Worm (Caenorhabditis elegans) whole organism, early embryonic: ENCODE results near the gene Y50E8A.2.

Experiments
- F13C5.2 ChIP-seq: sonication (generic microtip); optimal IDR thresholded peaks from 2 replicates; lab custom pipeline; 2017; ENCODE audit warnings: mild to moderate bottlenecking, missing genetic modification characterization, inconsistent platforms, missing compliant biosample characterization
- aly-1 ChIP-seq: sonication (generic microtip); optimal IDR thresholded peaks from 2 replicates; lab custom pipeline; 2016; ENCODE audit warnings: missing genetic modification characterization, missing compliant biosample characterization
- ama-1 ChIP-seq: fragments of 150-350 bp; optimal IDR thresholded peaks from 2 replicates; lab custom pipeline; 2014
- ceh-36 ChIP-seq: sonication (generic microtip); optimal IDR thresholded peaks from 2 replicates; lab custom pipeline; 2016; ENCODE audit warnings: missing genetic modification characterization, inconsistent platforms, missing compliant biosample characterization
- pes-1 ChIP-seq: fragments of 200-800 bp; sonication (Bioruptor generic); IDR thresholded peaks from 2 replicates; pipeline ENCODE4 v1.3.6; 2022; ENCODE audit warnings: missing genetic modification reagents, missing genetic modification characterization, missing compliant biosample characterization

DNA sequence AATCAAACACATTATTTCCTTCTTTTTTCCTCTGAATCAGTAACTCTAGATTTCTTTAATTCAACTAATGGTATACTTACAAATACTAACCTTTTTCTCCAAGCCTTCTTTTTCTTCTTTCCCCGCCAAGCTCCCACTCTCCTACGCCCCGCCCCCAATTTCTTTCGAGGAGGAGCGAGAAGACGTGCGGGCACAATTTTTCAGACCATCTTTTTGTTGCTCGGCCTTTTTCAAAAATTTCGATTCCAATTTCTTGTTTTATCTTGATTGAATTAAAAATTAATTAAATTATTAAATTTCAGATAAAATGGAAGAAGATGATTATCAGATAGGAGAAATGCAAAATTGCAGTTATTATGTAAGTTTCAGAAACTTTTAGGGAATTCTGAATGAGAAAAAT lies 48.6 kb downstream of the Y50E8A.2 start, which contains the start of gene C47E8.3:
- TF ChIP-seq aly-1: no peak
- no peak for TF ChIP-seq F13C5.2 (tag; lab: Kevin White, UChicago)
- no peak for TF ChIP-seq ceh-36
- TF ChIP-seq ama-1: no peak
- TF ChIP-seq pes-1 (GFP tag; lab: Robert Waterston, UW): no peak
